Worm (Caenorhabditis elegans): ENCODE results near the gene Y73F8A.26.

ce11 chrIV:15523700-15524099 lies 50.2 kb downstream of the Y73F8A.26 start:
- TF ChIP-seq med-1 (GFP tag; optimal IDR thresholded peaks at IDR 0.05; ENCODE audit: insufficient read depth) (no peak), klf-2 (GFP tag; conservative IDR thresholded peaks at IDR 0.05) (no peak), tab-1 (GFP tag; IDR thresholded peaks at IDR 0.05) (no peak), flt-1 (GFP tag; IDR thresholded peaks at IDR 0.05) (no peak), cog-1 (tag; optimal IDR thresholded peaks at IDR 0.05) (no peak), ztf-29 (GFP tag; IDR thresholded peaks at IDR 0.05) (no peak), T22C8.4 (GFP tag; IDR thresholded peaks at IDR 0.05) (no peak), ztf-23 (GFP tag; IDR thresholded peaks at IDR 0.05) (no peak), ref-1 (GFP tag; conservative IDR thresholded peaks at IDR 0.05) (no peak)

All from whole organism, midembryonic.